Worm (Caenorhabditis elegans): ENCODE data around the gene F35G12.5.

ce11 chrIII:4544959-4545358 is 39.0 kb upstream of the F35G12.5 start, which contains the start of gene M88.3:
- no peak for TF ChIP-seq aly-2 (tag; optimal IDR thresholded peaks at IDR 0.05)
- TF ChIP-seq snpc-4 (tag; optimal IDR thresholded peaks at IDR 0.05) = no peak
- TF ChIP-seq nhr-28 (tag; optimal IDR thresholded peaks at IDR 0.05) = no peak
- no peak for TF ChIP-seq F37D6.2 (tag; optimal IDR thresholded peaks at IDR 0.05)
- TF ChIP-seq F26F4.8 (GFP tag; conservative IDR thresholded peaks at IDR 0.05) = no peak
- no peak for TF ChIP-seq pqm-1 (tag; optimal IDR thresholded peaks at IDR 0.05)
- TF ChIP-seq zag-1 (tag; optimal IDR thresholded peaks at IDR 0.05) = no peak
- TF ChIP-seq lir-3 (tag; optimal IDR thresholded peaks at IDR 0.05) = no peak
- no peak for TF ChIP-seq ama-1 (optimal IDR thresholded peaks at IDR 0.05)
- no peak for TF ChIP-seq ZK546.5 (tag; optimal IDR thresholded peaks at IDR 0.05)
- no peak for TF ChIP-seq pha-4 (GFP tag; IDR thresholded peaks at IDR 0.05)
- TF ChIP-seq pha-4 (tag; optimal IDR thresholded peaks at IDR 0.05) = no peak
- no peak for TF ChIP-seq lsy-2 (tag; optimal IDR thresholded peaks at IDR 0.05)
- TF ChIP-seq tra-1 (GFP tag; IDR thresholded peaks at IDR 0.05) = no peak

All from whole organism, L4 larva.